Fruit fly (Drosophila melanogaster): ENCODE measurements around the gene Gfat2.

- TF ChIP-seq CG9948 (tag; optimal IDR thresholded peaks at IDR 0.05) (peak; percentile 100), rn (GFP tag; IDR thresholded peaks at IDR 0.05) (no peak), EcR (GFP tag; optimal IDR thresholded peaks at IDR 0.05) (peak; percentile 97), fd96Ca (GFP tag; IDR thresholded peaks at IDR 0.05) (no peak), CG15710 (tag; optimal IDR thresholded peaks at IDR 0.05) (peak; percentile 100), Ets98B (GFP tag; IDR thresholded peaks at IDR 0.05) (no peak), CG12605 (GFP tag; IDR thresholded peaks at IDR 0.05) (no peak)
Observed at dm6 chr3R:28326150-28326965, 13.2 kb downstream of the Gfat2 start.

All from whole organism, pupa.